Fruit fly (Drosophila melanogaster): Measurements from ENCODE around the gene Eip74EF.
A peak's percentile ranks its signal among the peaks of the same experiment; 100 is the strongest.

Eip74EF gene

DNA sequence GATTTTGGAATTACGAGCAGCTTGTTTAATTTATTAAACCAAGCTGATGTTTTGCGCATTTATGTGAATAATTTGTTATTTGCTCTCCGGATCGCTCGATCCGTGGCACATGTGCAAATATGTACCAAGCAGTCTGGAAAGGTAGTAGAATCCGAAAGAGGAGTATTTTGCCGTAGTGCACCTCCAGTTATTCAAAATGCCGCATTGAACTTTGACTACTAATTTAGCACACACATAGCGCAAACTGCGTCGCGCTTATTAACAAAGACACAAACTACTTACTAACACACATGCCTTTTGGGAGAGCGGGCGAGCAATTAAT lies 40.1 kb upstream of the Eip74EF start:
- no peak for TF ChIP-seq CG34406 (GFP tag; optimal IDR thresholded peaks at IDR 0.05)
- no peak for TF ChIP-seq Blimp-1 (GFP tag; optimal IDR thresholded peaks at IDR 0.05)
- TF ChIP-seq fkh (GFP tag; optimal IDR thresholded peaks at IDR 0.05): peak; percentile 91

- peak; percentile 94 for TF ChIP-seq fkh (GFP tag; optimal IDR thresholded peaks at IDR 0.05)
- TF ChIP-seq salr (GFP tag; optimal IDR thresholded peaks at IDR 0.05): peak in 1 of 2 experiments; percentile 45
- TF ChIP-seq OdsH (GFP tag; optimal IDR thresholded peaks at IDR 0.05): peak; percentile 71
- TF ChIP-seq CG10669 (GFP tag; optimal IDR thresholded peaks at IDR 0.05): peak; percentile 36
- TF ChIP-seq CG1621 (tag; optimal IDR thresholded peaks at IDR 0.05): no peak
- peak; percentile 39 for TF ChIP-seq Eip75B (GFP tag; optimal IDR thresholded peaks at IDR 0.05)
- peak; percentile 28 for TF ChIP-seq Hr38 (GFP tag; optimal IDR thresholded peaks at IDR 0.05)
- peak; percentile 82 for TF ChIP-seq CG6163 (GFP tag; IDR thresholded peaks at IDR 0.05)
- TF ChIP-seq dac (GFP tag; optimal IDR thresholded peaks at IDR 0.05): peak; percentile 52
- peak; percentile 54 for TF ChIP-seq Sox15 (GFP tag; optimal IDR thresholded peaks at IDR 0.05)
- TF ChIP-seq CG31627 (GFP tag; optimal IDR thresholded peaks at IDR 0.05): peak; percentile 80
- TF ChIP-seq Hr39 (GFP tag; optimal IDR thresholded peaks at IDR 0.05): peak; percentile 85
- peak; percentile 30 for TF ChIP-seq Ets96B (tag; optimal IDR thresholded peaks at IDR 0.05)
- TF ChIP-seq CG10631 (GFP tag; optimal IDR thresholded peaks at IDR 0.05): peak; percentile 44
- TF ChIP-seq Sox14 (GFP tag; optimal IDR thresholded peaks at IDR 0.05): peak; percentile 73
- peak; percentile 62 for TF ChIP-seq pdm3 (GFP tag; optimal IDR thresholded peaks at IDR 0.05)
- TF ChIP-seq Smox (GFP tag; optimal IDR thresholded peaks at IDR 0.05): peak; percentile 51
- no peak for TF ChIP-seq Eip93F (GFP tag; optimal IDR thresholded peaks at IDR 0.05)
- TF ChIP-seq Lpt (GFP tag; optimal IDR thresholded peaks at IDR 0.05): no peak
- no peak for TF ChIP-seq Blimp-1 (GFP tag; optimal IDR thresholded peaks at IDR 0.05)
- TF ChIP-seq Met (GFP tag; optimal IDR thresholded peaks at IDR 0.05): peak; percentile 63
- peak; percentile 74 for TF ChIP-seq CG32006 (GFP tag; optimal IDR thresholded peaks at IDR 0.05)
- TF ChIP-seq CG6854 (GFP tag; optimal IDR thresholded peaks at IDR 0.05): no peak
- TF ChIP-seq CG9139 (GFP tag; optimal IDR thresholded peaks at IDR 0.05): no peak
- TF ChIP-seq CG11294 (GFP tag; IDR thresholded peaks at IDR 0.05): peak; percentile 80
- TF ChIP-seq CG8632 (GFP tag; optimal IDR thresholded peaks at IDR 0.05): peak; percentile 28
- no peak for TF ChIP-seq fd85E (GFP tag; optimal IDR thresholded peaks at IDR 0.05)
- TF ChIP-seq CG4318 (GFP tag; optimal IDR thresholded peaks at IDR 0.05): peak; percentile 47
- peak; percentile 82 for TF ChIP-seq CG15336 (GFP tag; IDR thresholded peaks at IDR 0.05)
- TF ChIP-seq dsx (GFP tag; optimal IDR thresholded peaks at IDR 0.05; ENCODE audit: poor library complexity, severe bottlenecking): no peak
- peak; percentile 57; the same call in 1 of the 2 replicates for TF ChIP-seq Gug (GFP tag; IDR thresholded peaks at IDR 0.05)
- TF ChIP-seq CG8319 (GFP tag; optimal IDR thresholded peaks at IDR 0.05): peak; percentile 12
- peak; percentile 33 for TF ChIP-seq CG3919 (GFP tag; optimal IDR thresholded peaks at IDR 0.05)
- peak; percentile 41 for TF ChIP-seq CG11762 (GFP tag; optimal IDR thresholded peaks at IDR 0.05; ENCODE audit: insufficient read depth)
- TF ChIP-seq CG6276 (GFP tag; optimal IDR thresholded peaks at IDR 0.05): peak; percentile 30
- TF ChIP-seq CG11902 (GFP tag; optimal IDR thresholded peaks at IDR 0.05): peak; percentile 25
- peak; percentile 52 for TF ChIP-seq net (GFP tag; optimal IDR thresholded peaks at IDR 0.05)
- peak; percentile 19 for TF ChIP-seq CG34406 (GFP tag; optimal IDR thresholded peaks at IDR 0.05)
- peak; percentile 83 for TF ChIP-seq Eip78C (GFP tag)
- peak; percentile 61 for TF ChIP-seq CG8119 (GFP tag; IDR thresholded peaks at IDR 0.05)
- peak; percentile 71 for TF ChIP-seq Sox102F (GFP tag; optimal IDR thresholded peaks at IDR 0.05)
- TF ChIP-seq svp (GFP tag): peak; percentile 78
- TF ChIP-seq cyc (GFP tag; optimal IDR thresholded peaks at IDR 0.05): peak; percentile 67
- peak; percentile 48 for TF ChIP-seq Ets21C (GFP tag; optimal IDR thresholded peaks at IDR 0.05)
- peak; percentile 82 for TF ChIP-seq Hr4 (GFP tag; optimal IDR thresholded peaks at IDR 0.05)
- TF ChIP-seq ss (GFP tag; optimal IDR thresholded peaks at IDR 0.05): no peak
- TF ChIP-seq lz (GFP tag; optimal IDR thresholded peaks at IDR 0.05): peak; percentile 66
- TF ChIP-seq CG6808 (GFP tag; optimal IDR thresholded peaks at IDR 0.05): no peak
Measured at dm6 chr3L:17658423-17659267, 39.5 kb upstream of the Eip74EF start.

All from whole organism, prepupa.